Worm (Caenorhabditis elegans): Measurements from ENCODE around the gene sumv-1.

- TF ChIP-seq snpc-4 (tag; optimal IDR thresholded peaks at IDR 0.05) (no peak), sea-2 (GFP tag; optimal IDR thresholded peaks at IDR 0.05) (no peak), mml-1 (tag; optimal IDR thresholded peaks at IDR 0.05) (no peak)
Measured at ce11 chrIII:5217511-5217910, 36.5 kb downstream of the sumv-1 start, which contains the start of gene cutl-19.
